Worm (Caenorhabditis elegans): ENCODE results near the gene Y97E10AL.1.

Gene Y97E10AL.1

ce11 chrV:7977701-7978461 lies 8.1 kb upstream of the Y97E10AL.1 start, which contains the start of gene let-413:
Gene let-413 (minus strand): TSS chrV:7977776.
- TF ChIP-seq dao-5 (tag; optimal IDR thresholded peaks at IDR 0.05): no peak
- TF ChIP-seq W03F9.2 (tag; optimal IDR thresholded peaks at IDR 0.05): no peak
- no peak for TF ChIP-seq him-1 (tag; optimal IDR thresholded peaks at IDR 0.05)

ce11 chrV:7978798-7979197 lies 7.2 kb upstream of the Y97E10AL.1 start:
- TF ChIP-seq W03F9.2 (tag; optimal IDR thresholded peaks at IDR 0.05) (no peak), him-1 (tag; optimal IDR thresholded peaks at IDR 0.05) (no peak), dao-5 (tag; optimal IDR thresholded peaks at IDR 0.05) (no peak)

- TF ChIP-seq him-1 (tag; optimal IDR thresholded peaks at IDR 0.05): peak; percentile 14
- TF ChIP-seq W03F9.2 (tag; optimal IDR thresholded peaks at IDR 0.05): no peak
- TF ChIP-seq dao-5 (tag; optimal IDR thresholded peaks at IDR 0.05): no peak
Measured at ce11 chrV:7980370-7980987, 5.5 kb upstream of the Y97E10AL.1 start.

- no peak for TF ChIP-seq him-1 (tag; optimal IDR thresholded peaks at IDR 0.05)
- TF ChIP-seq dao-5 (tag; optimal IDR thresholded peaks at IDR 0.05): no peak
- TF ChIP-seq W03F9.2 (tag; optimal IDR thresholded peaks at IDR 0.05): no peak
Measured at ce11 chrV:7980993-7981595, 4.9 kb upstream of the Y97E10AL.1 start, which contains the start of gene F26D11.1. Gene F26D11.1 (plus strand): TSS chrV:7981545.

- TF ChIP-seq W03F9.2 (tag; optimal IDR thresholded peaks at IDR 0.05): peak; percentile 75
- no peak for TF ChIP-seq dao-5 (tag; optimal IDR thresholded peaks at IDR 0.05)
- TF ChIP-seq him-1 (tag; optimal IDR thresholded peaks at IDR 0.05): no peak
Measured at ce11 chrV:7983381-7984052, 2.4 kb upstream of the Y97E10AL.1 start, which contains the start of the genes natb-1 and abhd-12. Gene natb-1 (minus strand): TSS chrV:7983431. Gene abhd-12 (plus strand): TSS chrV:7983879.

ce11 chrV:7994570-7994969 lies 8.6 kb downstream of the Y97E10AL.1 start, which contains the start of gene ceh-76:
Gene ceh-76 (minus strand): TSS chrV:7994670.
- TF ChIP-seq him-1 (tag; optimal IDR thresholded peaks at IDR 0.05) (no peak), dao-5 (tag; optimal IDR thresholded peaks at IDR 0.05) (no peak), W03F9.2 (tag; optimal IDR thresholded peaks at IDR 0.05) (no peak)

ce11 chrV:7995165-7995564 lies 9.2 kb downstream of the Y97E10AL.1 start:
- TF ChIP-seq him-1 (tag; optimal IDR thresholded peaks at IDR 0.05) (no peak), dao-5 (tag; optimal IDR thresholded peaks at IDR 0.05) (no peak), W03F9.2 (tag; optimal IDR thresholded peaks at IDR 0.05) (no peak)

- no peak for TF ChIP-seq dao-5 (tag; optimal IDR thresholded peaks at IDR 0.05)
- TF ChIP-seq W03F9.2 (tag; optimal IDR thresholded peaks at IDR 0.05): no peak
- no peak for TF ChIP-seq him-1 (tag; optimal IDR thresholded peaks at IDR 0.05)
Measured at ce11 chrV:7995878-7996277, 9.9 kb downstream of the Y97E10AL.1 start, which contains the start of gene Y97E10AR.2. Gene Y97E10AR.2 (plus strand): TSS chrV:7996178.

ce11 chrV:8000929-8001513 lies 15.1 kb downstream of the Y97E10AL.1 start, which contains the start of gene Y97E10AR.1:
Gene Y97E10AR.1 (plus strand): TSS chrV:8001463.
- no peak for TF ChIP-seq dao-5 (tag; optimal IDR thresholded peaks at IDR 0.05)
- TF ChIP-seq him-1 (tag; optimal IDR thresholded peaks at IDR 0.05): peak; percentile 90
- peak; percentile 74 for TF ChIP-seq W03F9.2 (tag; optimal IDR thresholded peaks at IDR 0.05)

- no peak for TF ChIP-seq dao-5 (tag; optimal IDR thresholded peaks at IDR 0.05)
- TF ChIP-seq him-1 (tag; optimal IDR thresholded peaks at IDR 0.05): no peak
- no peak for TF ChIP-seq W03F9.2 (tag; optimal IDR thresholded peaks at IDR 0.05)
Measured at ce11 chrV:8005000-8005399, 19.0 kb downstream of the Y97E10AL.1 start, which contains the start of gene Y97E10AR.8. Gene Y97E10AR.8 (plus strand): TSS chrV:8005300.

- TF ChIP-seq him-1 (tag; optimal IDR thresholded peaks at IDR 0.05) (no peak), W03F9.2 (tag; optimal IDR thresholded peaks at IDR 0.05) (no peak)
Measured at ce11 chrV:8007460-8008292, 21.7 kb downstream of the Y97E10AL.1 start, which contains the start of gene Y97E10AR.3. Gene Y97E10AR.3 (minus strand): TSS chrV:8007510.

- TF ChIP-seq W03F9.2 (tag; optimal IDR thresholded peaks at IDR 0.05) (no peak), him-1 (tag; optimal IDR thresholded peaks at IDR 0.05) (no peak), dao-5 (tag; optimal IDR thresholded peaks at IDR 0.05) (no peak)
Measured at ce11 chrV:8010103-8010502, 24.1 kb downstream of the Y97E10AL.1 start, which contains the start of gene Y97E10AR.4. Gene Y97E10AR.4 (minus strand): TSS chrV:8010233.

Data from whole organism, L4/young adult.